Worm (Caenorhabditis elegans): Measurements from ENCODE around the gene C34E11.4.

The C34E11.4 gene

DNA sequence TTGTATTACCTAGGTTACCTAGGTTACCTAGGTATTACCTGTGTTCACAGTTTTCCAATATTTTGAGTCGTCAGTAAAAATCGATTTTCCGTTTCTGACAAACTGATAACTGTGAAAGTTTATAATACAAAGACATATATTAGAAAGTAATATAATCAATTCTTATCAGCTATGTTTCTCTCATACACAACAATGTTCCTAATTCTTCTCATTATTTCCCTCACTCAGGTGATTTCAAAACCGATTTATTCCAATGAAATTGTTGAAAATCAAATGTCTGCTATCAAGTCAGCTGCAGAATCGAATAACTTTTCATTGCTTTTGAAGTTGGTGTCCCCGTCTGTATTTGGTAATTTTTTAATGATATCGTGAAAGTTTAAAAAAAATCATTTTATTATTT lies at the start of gene C34E11.4:
Gene C34E11.4 (plus strand): TSS at position 154 of the 400 bp plus-strand sequence.
- TF ChIP-seq hnd-1 (tag; optimal IDR thresholded peaks at IDR 0.05) (no peak), tra-4 (tag; optimal IDR thresholded peaks at IDR 0.05) (no peak), F13C5.2 (tag; optimal IDR thresholded peaks at IDR 0.05) (no peak), scrt-1 (GFP tag; IDR thresholded peaks at IDR 0.05) (no peak), ama-1 (optimal IDR thresholded peaks at IDR 0.05) (no peak), flt-1 (GFP tag; IDR thresholded peaks at IDR 0.05) (no peak), hmg-4 (GFP tag; optimal IDR thresholded peaks at IDR 0.05) (no peak), ceh-13 (GFP tag; optimal IDR thresholded peaks at IDR 0.05) (no peak), hmbx-1 (tag; optimal IDR thresholded peaks at IDR 0.05) (no peak), aly-1 (tag; optimal IDR thresholded peaks at IDR 0.05) (no peak), pes-1 (GFP tag; IDR thresholded peaks at IDR 0.05) (no peak), ceh-36 (tag; optimal IDR thresholded peaks at IDR 0.05) (no peak), sea-1 (GFP tag; conservative IDR thresholded peaks at IDR 0.05) (no peak), tbx-37 (GFP tag; conservative IDR thresholded peaks at IDR 0.05) (no peak), B0310.2 (tag; optimal IDR thresholded peaks at IDR 0.05) (no peak), tbx-11 (GFP tag; IDR thresholded peaks at IDR 0.05) (no peak), ets-7 (tag; optimal IDR thresholded peaks at IDR 0.05) (no peak)

ce11 chrX:11757666-11758065 lies 46.3 kb upstream of the C34E11.4 start:
- TF ChIP-seq hnd-1 (tag; optimal IDR thresholded peaks at IDR 0.05) (peak; percentile 81), F13C5.2 (tag; optimal IDR thresholded peaks at IDR 0.05) (peak; percentile 94), aly-1 (tag; optimal IDR thresholded peaks at IDR 0.05) (peak; percentile 80), ceh-13 (GFP tag; optimal IDR thresholded peaks at IDR 0.05) (peak; percentile 73), ceh-36 (tag; optimal IDR thresholded peaks at IDR 0.05) (peak; percentile 86), flt-1 (GFP tag; IDR thresholded peaks at IDR 0.05) (peak; percentile 87), pes-1 (GFP tag; IDR thresholded peaks at IDR 0.05) (peak; percentile 94), hmbx-1 (tag; optimal IDR thresholded peaks at IDR 0.05) (peak; percentile 63), tra-4 (tag; optimal IDR thresholded peaks at IDR 0.05) (peak; percentile 46), ama-1 (optimal IDR thresholded peaks at IDR 0.05) (no peak), B0310.2 (tag; optimal IDR thresholded peaks at IDR 0.05) (peak; percentile 69), hmg-4 (GFP tag; optimal IDR thresholded peaks at IDR 0.05) (no peak), scrt-1 (GFP tag; IDR thresholded peaks at IDR 0.05) (peak; percentile 90), ets-7 (tag; optimal IDR thresholded peaks at IDR 0.05) (peak; percentile 73), sea-1 (GFP tag; conservative IDR thresholded peaks at IDR 0.05) (peak; percentile 93), tbx-37 (GFP tag; conservative IDR thresholded peaks at IDR 0.05) (peak; percentile 88), tbx-11 (GFP tag; IDR thresholded peaks at IDR 0.05) (peak; percentile 84)

ce11 chrX:11758809-11759208 lies 45.2 kb upstream of the C34E11.4 start, which contains the start of gene lact-7:
Gene lact-7 (plus strand): TSS chrX:11759109.
- no peak for TF ChIP-seq flt-1 (GFP tag; IDR thresholded peaks at IDR 0.05)
- TF ChIP-seq F13C5.2 (tag; optimal IDR thresholded peaks at IDR 0.05): no peak
- TF ChIP-seq tra-4 (tag; optimal IDR thresholded peaks at IDR 0.05): no peak
- TF ChIP-seq aly-1 (tag; optimal IDR thresholded peaks at IDR 0.05): no peak
- no peak for TF ChIP-seq tbx-37 (GFP tag; conservative IDR thresholded peaks at IDR 0.05)
- no peak for TF ChIP-seq ceh-13 (GFP tag; optimal IDR thresholded peaks at IDR 0.05)
- no peak for TF ChIP-seq hmbx-1 (tag; optimal IDR thresholded peaks at IDR 0.05)
- TF ChIP-seq ceh-36 (tag; optimal IDR thresholded peaks at IDR 0.05): no peak
- TF ChIP-seq tbx-11 (GFP tag; IDR thresholded peaks at IDR 0.05): no peak
- no peak for TF ChIP-seq hnd-1 (tag; optimal IDR thresholded peaks at IDR 0.05)
- TF ChIP-seq ets-7 (tag; optimal IDR thresholded peaks at IDR 0.05): no peak
- TF ChIP-seq hmg-4 (GFP tag; optimal IDR thresholded peaks at IDR 0.05): no peak

DNA sequence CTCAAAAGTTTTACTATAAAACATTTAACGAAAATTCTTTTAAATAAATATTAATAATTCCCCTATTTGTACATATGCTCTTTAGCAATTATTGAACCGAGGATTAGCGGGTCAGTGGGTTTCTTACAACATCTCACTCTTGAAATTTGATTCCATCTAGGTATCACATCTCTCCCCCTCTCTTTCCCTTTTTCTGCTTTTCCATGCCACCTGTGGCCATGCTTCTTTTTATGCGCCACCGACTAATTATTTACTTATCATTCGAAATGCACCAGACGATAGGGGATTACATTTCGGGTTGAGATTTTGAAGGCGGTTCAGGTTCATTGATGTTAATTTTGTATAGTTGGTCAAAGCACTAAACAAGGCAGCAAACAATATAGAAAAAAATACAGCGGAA lies 38.1 kb upstream of the C34E11.4 start:
- TF ChIP-seq B0310.2 (tag; optimal IDR thresholded peaks at IDR 0.05) (no peak), tra-4 (tag; optimal IDR thresholded peaks at IDR 0.05) (no peak), F13C5.2 (tag; optimal IDR thresholded peaks at IDR 0.05) (no peak), hnd-1 (tag; optimal IDR thresholded peaks at IDR 0.05) (no peak), flt-1 (GFP tag; IDR thresholded peaks at IDR 0.05) (no peak), sea-1 (GFP tag; conservative IDR thresholded peaks at IDR 0.05) (no peak), ceh-13 (GFP tag; optimal IDR thresholded peaks at IDR 0.05) (no peak), scrt-1 (GFP tag; IDR thresholded peaks at IDR 0.05) (no peak), hmg-4 (GFP tag; optimal IDR thresholded peaks at IDR 0.05) (no peak), ceh-36 (tag; optimal IDR thresholded peaks at IDR 0.05) (no peak)

ce11 chrX:11766432-11766831 lies 37.6 kb upstream of the C34E11.4 start:
- no peak for TF ChIP-seq sea-1 (GFP tag; conservative IDR thresholded peaks at IDR 0.05)
- TF ChIP-seq scrt-1 (GFP tag; IDR thresholded peaks at IDR 0.05): no peak
- TF ChIP-seq ceh-13 (GFP tag; optimal IDR thresholded peaks at IDR 0.05): no peak
- no peak for TF ChIP-seq aly-1 (tag; optimal IDR thresholded peaks at IDR 0.05)
- no peak for TF ChIP-seq F13C5.2 (tag; optimal IDR thresholded peaks at IDR 0.05)
- no peak for TF ChIP-seq tbx-37 (GFP tag; conservative IDR thresholded peaks at IDR 0.05)
- TF ChIP-seq tra-4 (tag; optimal IDR thresholded peaks at IDR 0.05): no peak
- TF ChIP-seq ceh-36 (tag; optimal IDR thresholded peaks at IDR 0.05): no peak
- no peak for TF ChIP-seq hmbx-1 (tag; optimal IDR thresholded peaks at IDR 0.05)
- no peak for TF ChIP-seq ama-1 (optimal IDR thresholded peaks at IDR 0.05)
- TF ChIP-seq B0310.2 (tag; optimal IDR thresholded peaks at IDR 0.05): no peak
- TF ChIP-seq ets-7 (tag; optimal IDR thresholded peaks at IDR 0.05): no peak
- no peak for TF ChIP-seq hmg-4 (GFP tag; optimal IDR thresholded peaks at IDR 0.05)
- no peak for TF ChIP-seq tbx-11 (GFP tag; IDR thresholded peaks at IDR 0.05)
- no peak for TF ChIP-seq flt-1 (GFP tag; IDR thresholded peaks at IDR 0.05)
- no peak for TF ChIP-seq pes-1 (GFP tag; IDR thresholded peaks at IDR 0.05)
- no peak for TF ChIP-seq hnd-1 (tag; optimal IDR thresholded peaks at IDR 0.05)

DNA sequence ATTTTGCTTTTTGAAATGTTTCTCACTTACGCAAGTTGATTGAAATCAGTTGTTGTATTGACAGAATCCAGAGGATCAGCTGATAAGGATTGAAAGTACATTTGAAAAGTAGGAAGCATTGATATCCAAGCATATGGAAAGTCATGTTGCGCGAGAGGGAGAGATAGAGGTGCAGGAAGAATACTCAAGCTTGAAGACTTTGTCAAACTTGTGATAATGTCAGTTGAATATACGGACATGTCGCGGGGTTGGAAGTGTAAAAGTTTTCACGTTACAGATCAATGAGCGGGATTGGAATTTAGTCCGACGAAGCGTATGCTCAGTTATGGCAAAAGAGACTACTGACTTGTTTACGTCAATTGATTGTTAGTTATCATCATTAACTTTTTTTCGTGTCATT lies 34.7 kb upstream of the C34E11.4 start, which contains the start of gene ttx-3:
Gene ttx-3 (minus strand): TSS at position 101 of the 400 bp plus-strand sequence.
- TF ChIP-seq hnd-1 (tag; optimal IDR thresholded peaks at IDR 0.05) (no peak), pes-1 (GFP tag; IDR thresholded peaks at IDR 0.05) (no peak), tbx-11 (GFP tag; IDR thresholded peaks at IDR 0.05) (no peak), sea-1 (GFP tag; conservative IDR thresholded peaks at IDR 0.05) (no peak)

- TF ChIP-seq pes-1 (GFP tag; IDR thresholded peaks at IDR 0.05) (no peak), ama-1 (optimal IDR thresholded peaks at IDR 0.05) (no peak), ceh-36 (tag; optimal IDR thresholded peaks at IDR 0.05) (no peak), F13C5.2 (tag; optimal IDR thresholded peaks at IDR 0.05) (no peak), ceh-13 (GFP tag; optimal IDR thresholded peaks at IDR 0.05) (no peak), hmbx-1 (tag; optimal IDR thresholded peaks at IDR 0.05) (no peak), ets-7 (tag; optimal IDR thresholded peaks at IDR 0.05) (no peak), tbx-11 (GFP tag; IDR thresholded peaks at IDR 0.05) (no peak), aly-1 (tag; optimal IDR thresholded peaks at IDR 0.05) (no peak), B0310.2 (tag; optimal IDR thresholded peaks at IDR 0.05) (no peak), scrt-1 (GFP tag; IDR thresholded peaks at IDR 0.05) (no peak), sea-1 (GFP tag; conservative IDR thresholded peaks at IDR 0.05) (no peak), tra-4 (tag; optimal IDR thresholded peaks at IDR 0.05) (no peak), hnd-1 (tag; optimal IDR thresholded peaks at IDR 0.05) (no peak), tbx-37 (GFP tag; conservative IDR thresholded peaks at IDR 0.05) (no peak), flt-1 (GFP tag; IDR thresholded peaks at IDR 0.05) (no peak), hmg-4 (GFP tag; optimal IDR thresholded peaks at IDR 0.05) (no peak)
Measured at ce11 chrX:11784230-11784629, 19.8 kb upstream of the C34E11.4 start, which contains the start of gene Y102F5A.1. Gene Y102F5A.1 (minus strand): TSS chrX:11784330.
